Worm (Caenorhabditis elegans): ENCODE measurements around the gene valv-1.

- no peak for TF ChIP-seq W03F9.2 (tag; optimal IDR thresholded peaks at IDR 0.05)
- no peak for TF ChIP-seq him-1 (tag; optimal IDR thresholded peaks at IDR 0.05)
- no peak for TF ChIP-seq dao-5 (tag; optimal IDR thresholded peaks at IDR 0.05)
These were observed 859 bp upstream of the valv-1 start, which contains the start of gene B0496.1 for ce11 chrIV:7445995-7446394.

Data from whole organism, L4/young adult.